Worm (Caenorhabditis elegans): ENCODE data around the gene VY10G11R.1.

VY10G11R.1 gene

DNA sequence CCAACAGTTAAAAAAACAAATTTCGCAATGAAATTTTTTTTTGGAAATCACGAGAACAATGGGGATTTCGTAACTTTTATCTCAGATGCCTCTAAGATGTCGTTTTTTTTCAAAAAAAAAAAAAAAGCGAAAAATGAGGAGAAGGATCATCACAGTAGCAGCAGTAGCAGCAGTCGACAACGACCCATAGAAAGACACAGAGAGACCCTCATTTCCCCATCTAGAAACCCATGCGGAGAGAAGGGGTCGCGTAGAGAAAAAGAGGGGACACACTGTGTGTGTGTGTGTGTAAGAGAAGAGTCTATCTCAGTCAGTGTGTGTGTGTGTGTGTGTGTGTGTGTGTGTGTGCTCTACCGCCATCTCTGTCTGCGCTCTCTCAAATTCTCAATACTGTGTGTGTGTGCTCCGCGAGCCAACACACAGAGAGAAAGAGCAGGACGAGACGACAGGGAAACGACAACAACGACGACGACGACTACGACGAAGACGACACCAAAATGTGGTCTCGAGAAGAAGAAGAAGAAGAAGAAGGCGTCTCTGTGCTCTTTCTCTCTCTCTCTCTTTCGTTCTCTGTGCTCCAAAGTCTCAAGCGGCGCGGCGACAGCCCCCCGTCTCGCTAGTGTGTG is 20.7 kb upstream of the VY10G11R.1 start (continued):
- TF ChIP-seq ceh-28 (tag; optimal IDR thresholded peaks at IDR 0.05) (peak; percentile 13), lin-38 (GFP tag; IDR thresholded peaks at IDR 0.05) (peak; percentile 48), ama-1 (optimal IDR thresholded peaks at IDR 0.05) (peak; percentile 8), dve-1 (tag; optimal IDR thresholded peaks at IDR 0.05; ENCODE audit: insufficient read depth) (peak; percentile 81), nhr-42 (GFP tag; IDR thresholded peaks at IDR 0.05) (no peak), skn-1 (tag; optimal IDR thresholded peaks at IDR 0.05) (no peak), pqm-1 (tag; optimal IDR thresholded peaks at IDR 0.05) (no peak), ztf-7 (tag; optimal IDR thresholded peaks at IDR 0.05) (peak; percentile 33), nhr-77 (tag; optimal IDR thresholded peaks at IDR 0.05) (peak; percentile 24), unc-39 (tag; optimal IDR thresholded peaks at IDR 0.05) (no peak), ztf-11 (tag; optimal IDR thresholded peaks at IDR 0.05) (no peak), lin-39 (tag; optimal IDR thresholded peaks at IDR 0.05) (no peak), D1046.2 (GFP tag; IDR thresholded peaks at IDR 0.05) (no peak), lin-1 (GFP tag; IDR thresholded peaks at IDR 0.05) (0 out of 2 replicates have a peak, but pooled peaks have one; percentile 21), daf-12 (tag; optimal IDR thresholded peaks at IDR 0.05) (no peak), unc-62 (GFP tag; optimal IDR thresholded peaks at IDR 0.05 in 1 of 2) (no peak), unc-62 (tag; optimal IDR thresholded peaks at IDR 0.05) (no peak), T20F7.1 (GFP tag; optimal IDR thresholded peaks at IDR 0.05) (no peak), nhr-28 (tag; optimal IDR thresholded peaks at IDR 0.05) (peak; percentile 82), spr-3 (GFP tag; optimal IDR thresholded peaks at IDR 0.05) (no peak), egl-27 (tag; optimal IDR thresholded peaks at IDR 0.05) (no peak), F37D6.2 (tag; optimal IDR thresholded peaks at IDR 0.05) (peak; percentile 74), arid-1 (GFP tag; conservative IDR thresholded peaks at IDR 0.05) (0 out of 2 replicates have a peak, but pooled peaks have one; percentile 10), egl-43 (GFP tag; IDR thresholded peaks at IDR 0.05) (peak; percentile 44; the same call in 1 of the 2 replicates), rbr-2 (tag; optimal IDR thresholded peaks at IDR 0.05) (peak; percentile 88), mdl-1 (tag; optimal IDR thresholded peaks at IDR 0.05) (peak; percentile 3 to 74), mxl-2 (GFP tag; conservative IDR thresholded peaks at IDR 0.05) (no peak), zfp-3 (GFP tag; conservative IDR thresholded peaks at IDR 0.05) (0 out of 2 replicates have a peak, but pooled peaks have one; percentile 40), ceh-62 (tag; optimal IDR thresholded peaks at IDR 0.05) (no peak), nhr-10 (tag; optimal IDR thresholded peaks at IDR 0.05) (peak; percentile 14), lin-13 (GFP tag; optimal IDR thresholded peaks at IDR 0.05) (peak; percentile 85), nhr-6 (tag; optimal IDR thresholded peaks at IDR 0.05) (peak; percentile 69), mxl-3 (GFP tag; optimal IDR thresholded peaks at IDR 0.05) (peak; percentile 55), duxl-1 (tag; optimal IDR thresholded peaks at IDR 0.05; ENCODE audit: poor library complexity) (peak; percentile 65), dmd-6 (GFP tag; IDR thresholded peaks at IDR 0.05) (peak; percentile 52), hlh-30 (tag; optimal IDR thresholded peaks at IDR 0.05; ENCODE audit: insufficient read depth) (peak; percentile 75), nhr-237 (tag; optimal IDR thresholded peaks at IDR 0.05) (no peak), ceh-82 (tag; optimal IDR thresholded peaks at IDR 0.05) (no peak)

- TF ChIP-seq mep-1 (tag; optimal IDR thresholded peaks at IDR 0.05) (peak; percentile 86), ama-1 (optimal IDR thresholded peaks at IDR 0.05) (peak; percentile 57), nhr-237 (tag; optimal IDR thresholded peaks at IDR 0.05) (no peak), T26A8.4 (GFP tag; IDR thresholded peaks at IDR 0.05) (0 out of 2 replicates have a peak, but pooled peaks have one; percentile 38), set-16 (GFP tag; IDR thresholded peaks at IDR 0.05) (0 out of 2 replicates have a peak, but pooled peaks have one; percentile 6), lin-13 (GFP tag; optimal IDR thresholded peaks at IDR 0.05) (peak; percentile 79), hmg-1.1 (GFP tag; IDR thresholded peaks at IDR 0.05) (peak; percentile 29; the same call in 1 of the 2 replicates), nhr-102 (tag; optimal IDR thresholded peaks at IDR 0.05) (peak; percentile 36), pqm-1 (tag; optimal IDR thresholded peaks at IDR 0.05) (peak; percentile 55), nhr-6 (tag; optimal IDR thresholded peaks at IDR 0.05) (peak; percentile 91), dpl-1 (GFP tag; optimal IDR thresholded peaks at IDR 0.05) (peak; percentile 11), nhr-76 (tag; optimal IDR thresholded peaks at IDR 0.05) (no peak), nhr-10 (tag; optimal IDR thresholded peaks at IDR 0.05) (peak; percentile 25), unc-130 (GFP tag; optimal IDR thresholded peaks at IDR 0.05) (no peak), snpc-4 (tag; optimal IDR thresholded peaks at IDR 0.05) (no peak), attf-4 (tag; optimal IDR thresholded peaks at IDR 0.05) (no peak), egl-43 (GFP tag; IDR thresholded peaks at IDR 0.05) (0 out of 2 replicates have a peak, but pooled peaks have one; percentile 36), F10B5.3 (tag; optimal IDR thresholded peaks at IDR 0.05) (peak; percentile 41), lin-1 (GFP tag; IDR thresholded peaks at IDR 0.05) (peak; percentile 62; the same call in 1 of the 2 replicates), lin-38 (GFP tag; IDR thresholded peaks at IDR 0.05) (peak; percentile 28; the same call in 1 of the 2 replicates), cey-2 (tag; optimal IDR thresholded peaks at IDR 0.05; ENCODE audit: borderline replicate concordance, insufficient read depth) (peak; percentile 2), nhr-41 (GFP tag; IDR thresholded peaks at IDR 0.05) (no peak)
Measured at ce11 chrIV:16489958-16490357, 19.2 kb upstream of the VY10G11R.1 start.
